Fruit fly (Drosophila melanogaster) whole organism, embryonic: ENCODE results near the gene CG2059.

Source experiments
- CG10321 ChIP-seq: fragments of 200-800 bp; sonication (Bioruptor generic); IDR thresholded peaks from 2 replicates; pipeline ENCODE4 v1.3.6; 2022; ENCODE audit warnings: missing biosample characterization, missing genetic modification characterization
- CG11696 ChIP-seq: fragments of 200-800 bp; sonication (Bioruptor generic); IDR thresholded peaks from 2 replicates; pipeline ENCODE4 v1.3.6; 2022; ENCODE audit warnings: missing biosample characterization, missing genetic modification characterization
- CG13123 ChIP-seq: fragments of 200-800 bp; sonication (Bioruptor generic); optimal IDR thresholded peaks from 2 replicates; lab custom pipeline; 2016; ENCODE audit warnings: missing biosample characterization, missing genetic modification characterization
- CG13424 ChIP-seq: fragments of 200-800 bp; sonication (Bioruptor generic); optimal IDR thresholded peaks from 2 replicates; lab custom pipeline; 2019; ENCODE audit warnings: missing biosample characterization, mild to moderate bottlenecking, missing genetic modification characterization, moderate library complexity
- CG1602 ChIP-seq: fragments of 200-800 bp; sonication (Bioruptor generic); optimal IDR thresholded peaks from 3 replicates; lab custom pipeline; 2016; ENCODE audit warnings: missing biosample characterization, missing genetic modification characterization
- CG16813 ChIP-seq: fragments of 200-800 bp; sonication (Bioruptor generic); IDR thresholded peaks from 3 replicates; pipeline ENCODE4 v1.3.6; 2022; ENCODE audit warnings: missing biosample characterization, missing genetic modification characterization; ENCODE audit not compliant: partially characterized antibody
- CG1792 ChIP-seq: fragments of 200-800 bp; sonication (Bioruptor generic); optimal IDR thresholded peaks from 2 replicates; lab custom pipeline; 2016; ENCODE audit warnings: missing biosample characterization, missing genetic modification characterization
- CG1832 ChIP-seq: fragments of 200-800 bp; sonication (Bioruptor generic); optimal IDR thresholded peaks from 2 replicates; lab custom pipeline; 2017; ENCODE audit warnings: missing biosample characterization, mild to moderate bottlenecking, missing genetic modification characterization, inconsistent platforms
- CG2678 ChIP-seq: fragments of 200-800 bp; sonication (Bioruptor generic); optimal IDR thresholded peaks from 3 replicates; lab custom pipeline; 2019; ENCODE audit warnings: missing biosample characterization, mild to moderate bottlenecking, missing genetic modification characterization, moderate library complexity
- CG2712 ChIP-seq: fragments of 200-800 bp; optimal IDR thresholded peaks from 3 replicates; lab custom pipeline; 2019; ENCODE audit warnings: missing biosample characterization, mild to moderate bottlenecking, missing genetic modification characterization, moderate library complexity
- CG2889 ChIP-seq: fragments of 200-800 bp; sonication (Bioruptor generic); IDR thresholded peaks from 3 replicates; pipeline ENCODE4 v1.3.6; 2022; ENCODE audit warnings: missing biosample characterization, missing genetic modification characterization
- CG30403 ChIP-seq: fragments of 200-800 bp; sonication (Bioruptor generic); optimal IDR thresholded peaks from 3 replicates; lab custom pipeline; 2016; ENCODE audit warnings: missing biosample characterization, missing genetic modification characterization
- CG3065 ChIP-seq: fragments of 200-800 bp; sonication (Bioruptor generic); optimal IDR thresholded peaks from 2 replicates; lab custom pipeline; 2016; ENCODE audit warnings: missing biosample characterization, missing genetic modification characterization
- CG31388 ChIP-seq: fragments of 200-800 bp; sonication (Bioruptor generic); optimal IDR thresholded peaks from 2 replicates; lab custom pipeline; 2016; ENCODE audit warnings: missing biosample characterization, missing genetic modification characterization
- CG32772 ChIP-seq: fragments of 200-800 bp; sonication (Bioruptor generic); IDR thresholded peaks from 2 replicates; pipeline ENCODE4 v1.3.6; 2022; ENCODE audit warnings: missing biosample characterization, missing genetic modification characterization
- CG3407 ChIP-seq: fragments of 200-800 bp; sonication (Bioruptor generic); optimal IDR thresholded peaks from 2 replicates; lab custom pipeline; 2018; ENCODE audit warnings: missing biosample characterization, mild to moderate bottlenecking, missing genetic modification characterization
- CG4854 ChIP-seq: fragments of 200-800 bp; sonication (Bioruptor generic); optimal IDR thresholded peaks from 2 replicates; lab custom pipeline; 2016; ENCODE audit warnings: missing biosample characterization, missing genetic modification characterization, inconsistent platforms
- CG5180 ChIP-seq: fragments of 200-800 bp; sonication (Bioruptor generic); optimal IDR thresholded peaks from 3 replicates; lab custom pipeline; 2017; ENCODE audit warnings: missing biosample characterization, missing genetic modification characterization, mild to moderate bottlenecking, moderate library complexity, missing genetic modification reagents
- CG7556 ChIP-seq: fragments of 200-800 bp; sonication (Bioruptor generic); optimal IDR thresholded peaks from 2 replicates; lab custom pipeline; 2017; ENCODE audit warnings: missing biosample characterization, mild to moderate bottlenecking, missing genetic modification characterization
- CG7839 ChIP-seq: fragments of 200-800 bp; sonication (Bioruptor generic); optimal IDR thresholded peaks from 3 replicates; lab custom pipeline; 2018; ENCODE audit warnings: missing biosample characterization, mild to moderate bottlenecking, missing genetic modification characterization, moderate library complexity
- CG9727 ChIP-seq: fragments of 200-800 bp; sonication (Bioruptor generic); optimal IDR thresholded peaks from 3 replicates; lab custom pipeline; 2017; ENCODE audit warnings: missing biosample characterization, mild to moderate bottlenecking, missing genetic modification characterization
- CG9876 ChIP-seq: fragments of 200-800 bp; sonication (Bioruptor generic); optimal IDR thresholded peaks from 2 replicates; lab custom pipeline; 2016; ENCODE audit warnings: missing biosample characterization, missing genetic modification characterization
- CTCF ChIP-seq: fragments of 200-800 bp; sonication (Bioruptor generic); optimal IDR thresholded peaks from 2 replicates; lab custom pipeline; 2017; ENCODE audit warnings: missing biosample characterization, mild to moderate bottlenecking, missing genetic modification characterization, moderate library complexity
- CoRest ChIP-seq: fragments of 200-800 bp; sonication (Bioruptor generic); optimal IDR thresholded peaks from 3 replicates; lab custom pipeline; 2018; ENCODE audit warnings: missing biosample characterization, mild to moderate bottlenecking, missing genetic modification characterization, moderate library complexity
- CrebB ChIP-seq: fragments of 200-800 bp; sonication (Bioruptor generic); optimal IDR thresholded peaks from 3 replicates; lab custom pipeline; 2018; ENCODE audit warnings: missing biosample characterization, mild to moderate bottlenecking, missing genetic modification characterization
- D19A ChIP-seq: fragments of 200-800 bp; optimal IDR thresholded peaks from 3 replicates; lab custom pipeline; 2019; ENCODE audit warnings: missing biosample characterization, mild to moderate bottlenecking, missing genetic modification characterization, moderate library complexity
- Dad ChIP-seq: fragments of 200-800 bp; sonication (Bioruptor generic); optimal IDR thresholded peaks from 3 replicates; lab custom pipeline; 2016; ENCODE audit warnings: missing biosample characterization, missing genetic modification characterization
- Dll ChIP-seq: fragments of 200-800 bp; sonication (Bioruptor generic); IDR thresholded peaks from 4 replicates; pipeline ENCODE4 v1.3.6; 2022; ENCODE audit warnings: missing biosample characterization, missing genetic modification characterization; ENCODE audit not compliant: partially characterized antibody
- Doc3 ChIP-seq: fragments of 200-800 bp; sonication (Bioruptor generic); IDR thresholded peaks from 3 replicates; pipeline ENCODE4 v1.3.6; 2022; ENCODE audit warnings: missing biosample characterization, missing genetic modification characterization; ENCODE audit not compliant: partially characterized antibody
- Fer3 ChIP-seq: fragments of 200-800 bp; sonication (Bioruptor generic); optimal IDR thresholded peaks from 2 replicates; lab custom pipeline; 2018; ENCODE audit warnings: missing biosample characterization, mild to moderate bottlenecking, missing genetic modification characterization, moderate library complexity
- HLHmδ ChIP-seq: fragments of 200-800 bp; sonication (Bioruptor generic); optimal IDR thresholded peaks from 2 replicates; lab custom pipeline; 2018; ENCODE audit warnings: missing biosample characterization, mild to moderate bottlenecking, missing genetic modification characterization, moderate library complexity
- Max ChIP-seq: fragments of 200-800 bp; sonication (Bioruptor generic); optimal IDR thresholded peaks from 2 replicates; lab custom pipeline; 2016; ENCODE audit warnings: missing biosample characterization, mild to moderate bottlenecking, missing genetic modification characterization
- Med ChIP-seq: fragments of 200-800 bp; sonication (Bioruptor generic); peaks from one replicate; lab custom pipeline; 2016; ENCODE audit warnings: missing biosample characterization, missing genetic modification characterization, mild to moderate bottlenecking, inconsistent platforms, moderate library complexity
- Scr ChIP-seq: fragments of 200-800 bp; sonication (Bioruptor generic); IDR thresholded peaks from 2 replicates; pipeline ENCODE4 v1.3.6; 2022; ENCODE audit warnings: missing biosample characterization, missing genetic modification characterization; ENCODE audit not compliant: partially characterized antibody
- Trl ChIP-seq, 3 experiments: fragments of >200 bp in 2 of 3; fragments of 200-800 bp in 1 of 3; sonication (Bioruptor generic) in 1 of 3; optimal IDR thresholded peaks; 2 replicates in 1 of 3; 3 replicates in 2 of 3; lab custom pipeline; 2016 to 2017; ENCODE audit warnings: missing biosample characterization in 1 of 3, missing genetic modification characterization in 1 of 3
- bab2 ChIP-seq: fragments of 200-800 bp; sonication (Bioruptor generic); optimal IDR thresholded peaks from 2 replicates; lab custom pipeline; 2016; ENCODE audit warnings: missing biosample characterization, missing genetic modification characterization
- cg ChIP-seq: fragments of 200-800 bp; sonication (Bioruptor generic); optimal IDR thresholded peaks from 3 replicates; lab custom pipeline; 2019; ENCODE audit warnings: missing biosample characterization, mild to moderate bottlenecking, missing genetic modification characterization, moderate library complexity
- exex ChIP-seq: fragments of 200-800 bp; sonication (Bioruptor generic); optimal IDR thresholded peaks from 4 replicates; lab custom pipeline; 2018; ENCODE audit warnings: missing biosample characterization, mild to moderate bottlenecking, missing genetic modification characterization, moderate library complexity
- fu2 ChIP-seq: fragments of 200-800 bp; sonication (Bioruptor generic); optimal IDR thresholded peaks from 2 replicates; lab custom pipeline; 2016; ENCODE audit warnings: missing biosample characterization, missing genetic modification characterization
- her ChIP-seq: fragments of 200-800 bp; sonication (Bioruptor generic); optimal IDR thresholded peaks from 2 replicates; lab custom pipeline; 2016; ENCODE audit warnings: missing biosample characterization, missing genetic modification characterization
- kah ChIP-seq: fragments of 200-800 bp; sonication (Bioruptor generic); optimal IDR thresholded peaks from 2 replicates; lab custom pipeline; 2018; ENCODE audit warnings: missing biosample characterization, mild to moderate bottlenecking, missing genetic modification characterization
- prd ChIP-seq, 3 experiments: fragments of >200 bp in 2 of 3; fragments of 200-800 bp in 1 of 3; sonication (Bioruptor generic) in 1 of 3; optimal IDR thresholded peaks in 2 of 3; IDR thresholded peaks in 1 of 3; 2 replicates in 2 of 3; 3 replicates in 1 of 3; pipeline versions ENCODE4 v1.3.6 to Lab custom; 2017 to 2022; ENCODE audit warnings: missing biosample characterization in 1 of 3, missing genetic modification characterization in 1 of 3
- toy ChIP-seq: fragments of 200-800 bp; sonication (Bioruptor generic); IDR thresholded peaks from 2 replicates; pipeline ENCODE4 v1.3.6; 2022; ENCODE audit warnings: missing biosample characterization, missing genetic modification characterization
- trem ChIP-seq: fragments of 200-800 bp; optimal IDR thresholded peaks from 3 replicates; lab custom pipeline; 2019; ENCODE audit warnings: missing biosample characterization, mild to moderate bottlenecking, missing genetic modification characterization, moderate library complexity
- wek ChIP-seq: fragments of 200-800 bp; sonication (Bioruptor generic); optimal IDR thresholded peaks from 3 replicates; lab custom pipeline; 2018; ENCODE audit warnings: missing biosample characterization, mild to moderate bottlenecking, missing genetic modification characterization, moderate library complexity
- wor ChIP-seq: fragments of 200-800 bp; sonication (Bioruptor generic); IDR thresholded peaks from 2 replicates; pipeline ENCODE4 v1.3.6; 2022; ENCODE audit warnings: missing biosample characterization, missing genetic modification characterization
- zen ChIP-seq: fragments of 200-800 bp; sonication (Bioruptor generic); optimal IDR thresholded peaks from 3 replicates; lab custom pipeline; 2018; ENCODE audit warnings: missing biosample characterization, mild to moderate bottlenecking, missing genetic modification characterization, moderate library complexity

The CG2059 gene

dm6 chrX:7336121-7336961 lies 50.2 kb downstream of the CG2059 start (continued):
- peak; percentile 78 for TF ChIP-seq kah (GFP tag; lab: Kevin White, UChicago)
- TF ChIP-seq CG3407 (GFP tag; lab: Kevin White, UChicago), result peak; percentile 88
- peak; percentile 58; the same call in 1 of the 2 replicates for TF ChIP-seq CG10321
- peak; percentile 94 for TF ChIP-seq CoRest (tag; lab: Kevin White, UChicago)
- peak; percentile 83 for TF ChIP-seq bab2 (GFP tag; lab: Kevin White, UChicago)
- TF ChIP-seq CG1792 (GFP tag; lab: Kevin White, UChicago), result peak; percentile 82
- peak; percentile 85 for TF ChIP-seq CrebB (tag; lab: Kevin White, UChicago)
- peak; percentile 61 for TF ChIP-seq exex (tag; lab: Kevin White, UChicago)
- peak; percentile 90 for TF ChIP-seq CG1602 (GFP tag; lab: Kevin White, UChicago)
- TF ChIP-seq CG2678 (tag; lab: Kevin White, UChicago), result peak; percentile 94
- TF ChIP-seq Dll, result no peak
- peak; percentile 58 for TF ChIP-seq CTCF (GFP tag; lab: Kevin White, UChicago)
- TF ChIP-seq CG11696 (GFP tag; lab: Robert Waterston, UW), result peak; percentile 99
- peak; percentile 91 for TF ChIP-seq D19A (tag; lab: Kevin White, UChicago)
- TF ChIP-seq CG7839 (tag; lab: Kevin White, UChicago), result peak; percentile 95
- TF ChIP-seq CG7556 (GFP tag; lab: Kevin White, UChicago), result peak; percentile 85
- TF ChIP-seq Doc3 (GFP tag; lab: Robert Waterston, UW), result no peak
- peak; percentile 69 for TF ChIP-seq CG13123 (GFP tag; lab: Kevin White, UChicago)
- peak; percentile 81 for TF ChIP-seq Fer3 (tag; lab: Kevin White, UChicago)
- peak; percentile 87 for TF ChIP-seq CG32772 (GFP tag; lab: Robert Waterston, UW)
- peak; percentile 78 for TF ChIP-seq CG5180
- TF ChIP-seq CG2712 (tag; lab: Kevin White, UChicago), result peak; percentile 97
- peak; percentile 92 for TF ChIP-seq CG13424 (tag; lab: Kevin White, UChicago)
- no peak for TF ChIP-seq CG16813 (GFP tag; lab: Robert Waterston, UW)
- TF ChIP-seq CG9876 (GFP tag; lab: Kevin White, UChicago), result peak; percentile 82
- TF ChIP-seq wor, result peak; percentile 86
- peak; percentile 77 for TF ChIP-seq her (GFP tag; lab: Kevin White, UChicago)
- no peak for TF ChIP-seq Trl (optimal IDR thresholded peaks at IDR 0.05; lab: Kevin White, UChicago)
- peak; percentile 91 for TF ChIP-seq Trl (GFP tag; optimal IDR thresholded peaks at IDR 0.05; lab: Kevin White, UChicago)
- TF ChIP-seq Scr (GFP tag; lab: Robert Waterston, UW), result no peak
- TF ChIP-seq CG31388 (GFP tag; lab: Kevin White, UChicago), result peak; percentile 87
- peak; percentile 63; the same call in 2 of the 3 replicates for TF ChIP-seq CG2889
- peak; percentile 90 for TF ChIP-seq CG30403 (GFP tag; lab: Kevin White, UChicago)
- peak; percentile 83 for TF ChIP-seq CG9727 (GFP tag; lab: Kevin White, UChicago)
- TF ChIP-seq CG4854 (GFP tag; lab: Kevin White, UChicago), result peak; percentile 83
- peak; percentile 86 for TF ChIP-seq Dad (GFP tag; lab: Kevin White, UChicago)
- no peak for TF ChIP-seq prd (optimal IDR thresholded peaks at IDR 0.05; lab: Kevin White, UChicago)
- TF ChIP-seq prd (GFP tag; IDR thresholded peaks at IDR 0.05; lab: Robert Waterston, UW), result peak; percentile 89
- no peak for TF ChIP-seq CG1832 (GFP tag; lab: Kevin White, UChicago)
- peak; percentile 94 for TF ChIP-seq trem
- peak; percentile 90 for TF ChIP-seq Max (GFP tag; lab: Kevin White, UChicago)
- peak; percentile 83 for TF ChIP-seq CG3065
- peak; percentile 88 for TF ChIP-seq cg (GFP tag; lab: Kevin White, UChicago)
- peak; percentile 71 for TF ChIP-seq fu2 (GFP tag; lab: Kevin White, UChicago)
- 0 out of 2 replicates have a peak, but pooled peaks have one; percentile 16 for TF ChIP-seq toy
- peak; percentile 89 for TF ChIP-seq zen (tag; lab: Kevin White, UChicago)
- peak; percentile 96 for TF ChIP-seq Med (GFP tag; lab: Kevin White, UChicago)
- TF ChIP-seq wek (GFP tag; lab: Kevin White, UChicago), result peak; percentile 80
- TF ChIP-seq HLHmδ (GFP tag; lab: Kevin White, UChicago), result no peak
